Fruit fly (Drosophila melanogaster) whole organism, embryonic: Measurements from ENCODE around the gene CG43291.
A peak's percentile ranks its signal among the peaks of the same experiment; 100 is the strongest.

Experiments used
- Abd-B ChIP-seq: fragments of 200-800 bp; sonication (Bioruptor generic); optimal IDR thresholded peaks from 2 replicates; lab custom pipeline; 2018; ENCODE audit warnings: missing biosample characterization, mild to moderate bottlenecking, missing genetic modification characterization, moderate library complexity
- Aef1 ChIP-seq: fragments of 200-800 bp; sonication (Bioruptor generic); IDR thresholded peaks from 3 replicates; pipeline ENCODE4 v1.3.6; 2022; ENCODE audit warnings: missing biosample characterization, missing genetic modification characterization
- Bdp1 ChIP-seq: fragments of 200-800 bp; sonication (Bioruptor generic); optimal IDR thresholded peaks from 3 replicates; lab custom pipeline; 2016; ENCODE audit warnings: missing biosample characterization, missing genetic modification characterization
- Blimp-1 ChIP-seq: fragments of 200-800 bp; sonication (Bioruptor generic); optimal IDR thresholded peaks from 3 replicates; lab custom pipeline; 2018; ENCODE audit warnings: missing biosample characterization, missing genetic modification characterization, mild to moderate bottlenecking, moderate library complexity, missing genetic modification reagents
- CG10654 ChIP-seq: fragments of 200-800 bp; sonication (Bioruptor generic); optimal IDR thresholded peaks from 2 replicates; lab custom pipeline; 2016; ENCODE audit warnings: missing biosample characterization, missing genetic modification characterization
- CG13123 ChIP-seq: fragments of 200-800 bp; sonication (Bioruptor generic); optimal IDR thresholded peaks from 2 replicates; lab custom pipeline; 2016; ENCODE audit warnings: missing biosample characterization, missing genetic modification characterization
- CG14050 ChIP-seq: fragments of 200-800 bp; sonication (Bioruptor generic); IDR thresholded peaks from 3 replicates; pipeline ENCODE4 v1.3.6; 2022; ENCODE audit warnings: missing biosample characterization, missing genetic modification characterization
- CG15479 ChIP-seq: fragments of 200-800 bp; sonication (Bioruptor generic); optimal IDR thresholded peaks from 3 replicates; lab custom pipeline; 2019; ENCODE audit warnings: missing biosample characterization, mild to moderate bottlenecking, missing genetic modification characterization, moderate library complexity
- CG18764 ChIP-seq: fragments of 200-800 bp; sonication (Bioruptor generic); optimal IDR thresholded peaks from 3 replicates; lab custom pipeline; 2016; ENCODE audit warnings: missing biosample characterization, missing genetic modification characterization
- CG2120 ChIP-seq: fragments of 200-800 bp; sonication (Bioruptor generic); optimal IDR thresholded peaks from 3 replicates; lab custom pipeline; 2016; ENCODE audit warnings: missing biosample characterization, missing genetic modification characterization
- CG2199 ChIP-seq: fragments of 200-800 bp; sonication (Bioruptor generic); IDR thresholded peaks from 3 replicates; pipeline ENCODE4 v1.3.6; 2022; ENCODE audit warnings: missing biosample characterization, missing genetic modification characterization
- CG2678 ChIP-seq: fragments of 200-800 bp; sonication (Bioruptor generic); optimal IDR thresholded peaks from 3 replicates; lab custom pipeline; 2019; ENCODE audit warnings: missing biosample characterization, mild to moderate bottlenecking, missing genetic modification characterization, moderate library complexity
- CG34376 ChIP-seq: fragments of 200-800 bp; sonication (Bioruptor generic); optimal IDR thresholded peaks from 2 replicates; lab custom pipeline; 2018; ENCODE audit warnings: missing biosample characterization, mild to moderate bottlenecking, missing genetic modification characterization
- CG5953 ChIP-seq: fragments of 200-800 bp; sonication (Bioruptor generic); IDR thresholded peaks from 2 replicates; pipeline ENCODE4 v1.3.6; 2022; ENCODE audit warnings: missing biosample characterization, missing genetic modification characterization
- CG6254 ChIP-seq: fragments of 200-800 bp; sonication (Bioruptor generic); optimal IDR thresholded peaks from 3 replicates; lab custom pipeline; 2017; ENCODE audit warnings: mild to moderate bottlenecking, missing biosample characterization, missing genetic modification reagents, missing genetic modification characterization
- CG8290 ChIP-seq, 3 experiments: fragments of 200-800 bp; sonication (Bioruptor generic); optimal IDR thresholded peaks; 2 replicates each; lab custom pipeline; 2016 to 2019; ENCODE audit warnings: missing biosample characterization in 3 of 3, missing genetic modification characterization in 3 of 3, mild to moderate bottlenecking in 2 of 3, moderate library complexity in 1 of 3
- CG8924 ChIP-seq: fragments of 200-800 bp; optimal IDR thresholded peaks from 3 replicates; lab custom pipeline; 2019; ENCODE audit warnings: missing biosample characterization, mild to moderate bottlenecking, missing genetic modification characterization, moderate library complexity
- CG9797 ChIP-seq: fragments of 200-800 bp; sonication (Bioruptor generic); optimal IDR thresholded peaks from 3 replicates; lab custom pipeline; 2018; ENCODE audit warnings: missing biosample characterization, mild to moderate bottlenecking, missing genetic modification characterization
- CG9932 ChIP-seq: fragments of 200-800 bp; sonication (Bioruptor generic); IDR thresholded peaks from 2 replicates; pipeline ENCODE4 v1.3.6; 2022; ENCODE audit warnings: missing biosample characterization, missing genetic modification characterization
- D19B ChIP-seq: fragments of 200-800 bp; sonication (Bioruptor generic); optimal IDR thresholded peaks from 2 replicates; lab custom pipeline; 2017; ENCODE audit warnings: missing biosample characterization, mild to moderate bottlenecking, missing genetic modification characterization
- Dbx ChIP-seq: fragments of 200-800 bp; sonication (Bioruptor generic); IDR thresholded peaks from 3 replicates; pipeline ENCODE4 v1.3.6; 2022; ENCODE audit warnings: missing biosample characterization, missing genetic modification characterization
- Dip2 ChIP-seq: fragments of 200-800 bp; sonication (Bioruptor generic); IDR thresholded peaks from 2 replicates; pipeline ENCODE4 v1.3.6; 2022; ENCODE audit warnings: missing biosample characterization, missing genetic modification characterization
- Hey ChIP-seq: fragments of 200-800 bp; sonication (Bioruptor generic); optimal IDR thresholded peaks from 3 replicates; lab custom pipeline; 2018; ENCODE audit warnings: missing biosample characterization, mild to moderate bottlenecking, missing genetic modification characterization
- Hr78 ChIP-seq, 2 experiments: fragments of 200-800 bp in 1 of 2; fragments of >200 bp in 1 of 2; sonication (Bioruptor generic) in 1 of 2; optimal IDR thresholded peaks; 2 replicates each; lab custom pipeline; 2017 to 2019; ENCODE audit warnings: missing biosample characterization in 2 of 2, missing genetic modification characterization in 2 of 2, mild to moderate bottlenecking in 1 of 2, moderate library complexity in 1 of 2
- Mad ChIP-seq: fragments of 200-800 bp; sonication (Bioruptor generic); optimal IDR thresholded peaks from 2 replicates; lab custom pipeline; 2016; ENCODE audit warnings: missing biosample characterization, missing genetic modification characterization
- Med ChIP-seq: fragments of 200-800 bp; sonication (Bioruptor generic); peaks from one replicate; lab custom pipeline; 2016; ENCODE audit warnings: missing biosample characterization, missing genetic modification characterization, mild to moderate bottlenecking, inconsistent platforms, moderate library complexity
- Mes4 ChIP-seq: fragments of 200-800 bp; sonication (Bioruptor generic); optimal IDR thresholded peaks from 2 replicates; lab custom pipeline; 2016; ENCODE audit warnings: missing biosample characterization, missing genetic modification characterization
- NFAT ChIP-seq: fragments of 200-800 bp; sonication (Bioruptor generic); IDR thresholded peaks from 2 replicates; pipeline ENCODE4 v1.3.6; 2022; ENCODE audit warnings: missing biosample characterization, missing genetic modification characterization
- Nf-YC ChIP-seq: fragments of 200-800 bp; optimal IDR thresholded peaks from 3 replicates; lab custom pipeline; 2019; ENCODE audit warnings: missing biosample characterization, mild to moderate bottlenecking, missing genetic modification characterization, moderate library complexity
- abd-A ChIP-seq: fragments of 200-800 bp; sonication (Bioruptor generic); optimal IDR thresholded peaks from 3 replicates; lab custom pipeline; 2019; ENCODE audit warnings: missing biosample characterization, mild to moderate bottlenecking, missing genetic modification characterization, moderate library complexity
- caup ChIP-seq: fragments of 200-800 bp; sonication (Bioruptor generic); optimal IDR thresholded peaks from 3 replicates; lab custom pipeline; 2017; ENCODE audit warnings: missing biosample characterization, mild to moderate bottlenecking, missing genetic modification characterization, moderate library complexity; ENCODE audit not compliant: severe bottlenecking
- chinmo ChIP-seq: fragments of 200-800 bp; sonication (Bioruptor generic); IDR thresholded peaks from 4 replicates; pipeline ENCODE4 v1.3.6; 2022; ENCODE audit warnings: missing biosample characterization, missing genetic modification characterization; ENCODE audit not compliant: partially characterized antibody
- exex ChIP-seq: fragments of 200-800 bp; sonication (Bioruptor generic); optimal IDR thresholded peaks from 4 replicates; lab custom pipeline; 2018; ENCODE audit warnings: missing biosample characterization, mild to moderate bottlenecking, missing genetic modification characterization, moderate library complexity
- gcm ChIP-seq: fragments of 200-800 bp; sonication (Bioruptor generic); optimal IDR thresholded peaks from 2 replicates; lab custom pipeline; 2019; ENCODE audit warnings: missing biosample characterization, mild to moderate bottlenecking, missing genetic modification characterization, moderate library complexity
- lmd ChIP-seq: fragments of 200-800 bp; sonication (Bioruptor generic); IDR thresholded peaks from 2 replicates; pipeline ENCODE4 v1.3.6; 2022; ENCODE audit warnings: missing biosample characterization, missing genetic modification characterization
- maf-S ChIP-seq: fragments of 200-800 bp; sonication (Bioruptor generic); optimal IDR thresholded peaks from 2 replicates; lab custom pipeline; 2016; ENCODE audit warnings: missing biosample characterization, missing genetic modification characterization
- mirr ChIP-seq: fragments of 200-800 bp; sonication (Bioruptor generic); optimal IDR thresholded peaks from 3 replicates; lab custom pipeline; 2018; ENCODE audit warnings: missing biosample characterization, mild to moderate bottlenecking, missing genetic modification characterization
- mld ChIP-seq: fragments of 200-800 bp; sonication (Bioruptor generic); IDR thresholded peaks from 3 replicates; pipeline ENCODE4 v1.3.6; 2022; ENCODE audit warnings: missing biosample characterization, missing genetic modification characterization; ENCODE audit not compliant: partially characterized antibody
- p53 ChIP-seq: fragments of 200-800 bp; sonication (Bioruptor generic); optimal IDR thresholded peaks from 2 replicates; lab custom pipeline; 2016; ENCODE audit warnings: missing biosample characterization, missing genetic modification characterization
- pan ChIP-seq, 4 experiments: fragments of >200 bp in 3 of 4; fragments of 200-800 bp in 1 of 4; sonication (Bioruptor generic) in 1 of 4; optimal IDR thresholded peaks in 3 of 4; IDR thresholded peaks in 1 of 4; 2 replicates each; pipeline versions ENCODE4 v1.3.6 to Lab custom; 2017 to 2022; ENCODE audit warnings: missing biosample characterization in 2 of 4, missing genetic modification characterization in 2 of 4, mixed read lengths in 1 of 4
- sd ChIP-seq: fragments of 200-800 bp; sonication (Bioruptor generic); optimal IDR thresholded peaks from 3 replicates; lab custom pipeline; 2018; ENCODE audit warnings: missing biosample characterization, mild to moderate bottlenecking, missing genetic modification characterization, moderate library complexity
- sisA ChIP-seq: fragments of 200-800 bp; sonication (Bioruptor generic); IDR thresholded peaks from 2 replicates; pipeline ENCODE4 v1.3.6; 2022; ENCODE audit warnings: missing biosample characterization, missing genetic modification characterization
- ssp ChIP-seq: fragments of 200-800 bp; sonication (Bioruptor generic); IDR thresholded peaks from 2 replicates; pipeline ENCODE4 v1.3.6; 2022; ENCODE audit warnings: missing biosample characterization, missing genetic modification characterization
- stwl ChIP-seq: fragments of 200-800 bp; sonication (Bioruptor generic); optimal IDR thresholded peaks from 3 replicates; lab custom pipeline; 2018; ENCODE audit warnings: missing biosample characterization, mild to moderate bottlenecking, missing genetic modification characterization, moderate library complexity
- sug ChIP-seq: fragments of 200-800 bp; optimal IDR thresholded peaks from 2 replicates; lab custom pipeline; 2019; ENCODE audit warnings: missing biosample characterization, mild to moderate bottlenecking, missing genetic modification characterization, moderate library complexity
- tx ChIP-seq: fragments of 200-800 bp; sonication (Bioruptor generic); optimal IDR thresholded peaks from 2 replicates; lab custom pipeline; 2016; ENCODE audit warnings: missing biosample characterization, missing genetic modification characterization

Gene CG43291

DNA sequence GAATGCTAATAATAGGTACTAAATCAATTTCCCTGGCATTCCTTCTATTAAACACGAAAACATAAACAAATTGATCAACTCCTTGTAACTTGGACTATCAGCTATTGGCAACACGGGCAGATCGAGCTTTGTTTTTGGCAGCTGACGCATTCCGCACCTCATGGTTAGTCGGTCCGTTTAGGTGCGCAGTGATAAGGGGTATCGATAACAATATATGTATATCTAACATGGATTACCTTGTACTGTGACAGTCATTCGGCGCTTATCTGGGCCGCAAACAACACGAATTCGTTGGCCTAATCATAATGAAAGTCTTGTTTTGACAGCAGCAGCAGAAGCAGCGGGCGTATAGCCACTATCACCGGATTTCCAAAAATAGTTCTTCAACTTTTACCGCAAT is 43.5 kb upstream of the CG43291 start:
- peak; percentile 83 for TF ChIP-seq sd (tag; lab: Kevin White, UChicago)
- TF ChIP-seq chinmo (GFP tag; lab: Robert Waterston, UW) = 0 out of 4 replicates have a peak, but pooled peaks have one; percentile 4
- no peak for TF ChIP-seq CG13123 (GFP tag; lab: Kevin White, UChicago)
- TF ChIP-seq CG34376 (GFP tag; lab: Kevin White, UChicago) = peak; percentile 70
- TF ChIP-seq sug (tag; lab: Kevin White, UChicago) = peak; percentile 42
- peak; percentile 78 for TF ChIP-seq Hey
- no peak for TF ChIP-seq pan (optimal IDR thresholded peaks at IDR 0.05; lab: Kevin White, UChicago)
- peak in 1 of 2 experiments; percentile 25 for TF ChIP-seq pan (GFP tag; optimal IDR thresholded peaks at IDR 0.05 in 1 of 2, IDR thresholded peaks at IDR 0.05 in 1 of 2)
- peak; percentile 80 for TF ChIP-seq exex (tag; lab: Kevin White, UChicago)
- TF ChIP-seq CG6254 (GFP tag; lab: Kevin White, UChicago) = peak; percentile 53
- TF ChIP-seq CG8290 (GFP tag; optimal IDR thresholded peaks at IDR 0.05; lab: Kevin White, UChicago) = no peak
- peak in 1 of 2 experiments; percentile 10 for TF ChIP-seq CG8290 (tag; optimal IDR thresholded peaks at IDR 0.05; lab: Kevin White, UChicago)
- 0 out of 2 replicates have a peak, but pooled peaks have one; percentile 14 for TF ChIP-seq CG5953
- no peak for TF ChIP-seq NFAT (GFP tag; lab: Robert Waterston, UW)
- TF ChIP-seq Med (GFP tag; lab: Kevin White, UChicago) = peak; percentile 38
- TF ChIP-seq mirr (GFP tag; lab: Kevin White, UChicago) = peak; percentile 85
- no peak for TF ChIP-seq Bdp1 (GFP tag; lab: Kevin White, UChicago)
- no peak for TF ChIP-seq CG10654 (GFP tag; lab: Kevin White, UChicago)

DNA sequence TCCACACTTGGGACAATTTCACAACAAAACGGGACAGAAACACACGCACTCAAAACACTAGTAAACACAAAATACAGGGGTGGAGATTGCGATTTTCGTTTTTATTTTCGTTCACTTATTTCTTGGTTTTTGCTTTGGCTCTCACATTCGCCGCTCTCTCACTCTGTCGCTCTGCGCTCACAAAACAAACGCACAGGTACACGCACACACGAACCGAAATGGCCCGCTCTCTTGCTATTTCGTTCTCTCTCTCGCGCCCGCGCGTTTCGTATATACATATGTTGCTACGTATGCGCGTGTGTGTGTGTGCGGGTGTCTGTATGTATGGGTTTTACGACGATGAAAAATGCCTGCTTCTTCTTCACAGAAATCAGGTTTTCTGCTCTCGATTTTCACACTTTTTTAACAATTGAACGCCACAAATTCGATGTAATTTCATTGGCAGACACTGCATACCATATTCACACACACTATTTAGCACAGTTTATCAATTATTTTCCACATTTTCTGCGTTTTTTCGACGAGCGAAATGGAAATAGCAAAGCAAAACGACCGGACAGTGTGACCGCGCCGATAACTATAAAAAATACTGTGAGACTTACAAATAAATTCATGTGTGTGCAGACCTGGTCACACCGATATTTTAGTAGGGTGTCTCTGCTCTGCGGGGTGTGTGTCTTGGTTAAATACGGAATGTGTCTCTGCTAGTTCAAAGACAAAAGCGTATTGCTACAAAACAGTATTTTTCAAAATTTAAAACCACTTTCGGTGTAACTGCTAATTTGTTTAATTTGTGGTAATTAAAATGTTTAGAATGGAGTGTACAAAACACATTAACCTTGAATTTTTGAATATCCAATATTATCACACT is 42.1 kb upstream of the CG43291 start, which contains the start of gene trx:
Gene trx, minus strand, starts transcription at position 584 of the 871 bp plus-strand sequence.
- TF ChIP-seq tx (GFP tag; lab: Kevin White, UChicago) (no peak), Hr78 (GFP tag; optimal IDR thresholded peaks at IDR 0.05; lab: Kevin White, UChicago) (no peak), stwl (tag; lab: Kevin White, UChicago) (peak; percentile 91), CG2120 (GFP tag; lab: Kevin White, UChicago) (peak; percentile 27), caup (GFP tag; lab: Kevin White, UChicago) (no peak), ssp (GFP tag; lab: Robert Waterston, UW) (no peak), Nf-YC (tag; lab: Kevin White, UChicago) (peak; percentile 13), CG15479 (GFP tag; lab: Kevin White, UChicago) (peak; percentile 98), CG14050 (GFP tag; lab: Robert Waterston, UW) (no peak), p53 (GFP tag; lab: Kevin White, UChicago) (peak; percentile 33), Mes4 (no peak), D19B (no peak), Aef1 (no peak), Dbx (GFP tag; lab: Robert Waterston, UW) (no peak), sisA (no peak), Abd-B (GFP tag; lab: Kevin White, UChicago) (peak; percentile 87), CG2678 (tag; lab: Kevin White, UChicago) (no peak), mld (GFP tag; lab: Robert Waterston, UW) (no peak), CG2199 (no peak), lmd (GFP tag; lab: Robert Waterston, UW) (no peak), Dip2 (no peak), CG8924 (tag; lab: Kevin White, UChicago) (peak; percentile 63), CG9932 (GFP tag; lab: Robert Waterston, UW) (no peak), CG9797 (GFP tag; lab: Kevin White, UChicago) (peak; percentile 99), gcm (peak; percentile 64), abd-A (peak; percentile 90), maf-S (GFP tag; lab: Kevin White, UChicago) (no peak), CG18764 (GFP tag; lab: Kevin White, UChicago) (no peak), Mad (GFP tag; lab: Kevin White, UChicago) (peak; percentile 15), Blimp-1 (GFP tag; lab: Kevin White, UChicago) (peak; percentile 43)
